Fruit fly (Drosophila melanogaster) whole organism, pupa: Measurements from ENCODE around the gene Cap-D2.

ENCODE experiments used
- CG10348 ChIP-seq: fragments of 200-800 bp; sonication (Bioruptor generic); IDR thresholded peaks from 2 replicates; pipeline ENCODE4 v1.3.6; 2022; ENCODE audit warnings: missing biosample characterization, missing genetic modification characterization
- CG12605 ChIP-seq: fragments of 200-800 bp; sonication (Bioruptor generic); IDR thresholded peaks from 2 replicates; pipeline ENCODE4 v1.3.6; 2022; ENCODE audit warnings: missing biosample characterization, missing genetic modification characterization
- CG14655 ChIP-seq: fragments of 200-800 bp; sonication (Bioruptor generic); optimal IDR thresholded peaks from 3 replicates; lab custom pipeline; 2017; ENCODE audit warnings: mild to moderate bottlenecking, missing biosample characterization, missing genetic modification reagents, missing genetic modification characterization
- CG17806 ChIP-seq: fragments of 200-800 bp; sonication (Bioruptor generic); optimal IDR thresholded peaks from 2 replicates; lab custom pipeline; 2018; ENCODE audit warnings: missing biosample characterization, mild to moderate bottlenecking, missing genetic modification characterization, moderate library complexity
- CG34367 ChIP-seq: fragments of 200-800 bp; sonication (Bioruptor generic); optimal IDR thresholded peaks from 2 replicates; lab custom pipeline; 2018; ENCODE audit warnings: missing biosample characterization, mild to moderate bottlenecking, missing genetic modification characterization
- CG8159 ChIP-seq: fragments of 200-800 bp; sonication (Bioruptor generic); optimal IDR thresholded peaks from 3 replicates; lab custom pipeline; 2018; ENCODE audit warnings: missing biosample characterization, mild to moderate bottlenecking, missing genetic modification characterization, moderate library complexity
- EcR ChIP-seq: fragments of 200-800 bp; sonication (Bioruptor generic); optimal IDR thresholded peaks from 3 replicates; lab custom pipeline; 2019; ENCODE audit warnings: missing biosample characterization, missing genetic modification characterization, mild to moderate bottlenecking, moderate library complexity, missing genetic modification reagents
- Ets98B ChIP-seq: fragments of 200-800 bp; sonication (Bioruptor generic); IDR thresholded peaks from 2 replicates; pipeline ENCODE4 v1.3.6; 2022; ENCODE audit warnings: missing biosample characterization, missing genetic modification characterization
- Pif1B ChIP-seq: fragments of 200-800 bp; sonication (Bioruptor generic); optimal IDR thresholded peaks from 3 replicates; lab custom pipeline; 2016; ENCODE audit warnings: missing biosample characterization, missing genetic modification characterization
- Snoo ChIP-seq: fragments of 200-800 bp; sonication (Bioruptor generic); optimal IDR thresholded peaks from 3 replicates; lab custom pipeline; 2017; ENCODE audit warnings: missing biosample characterization, mild to moderate bottlenecking, missing genetic modification characterization, inconsistent platforms
- gl ChIP-seq: fragments of 200-800 bp; sonication (Bioruptor generic); optimal IDR thresholded peaks from 2 replicates; lab custom pipeline; 2018; ENCODE audit warnings: missing biosample characterization, mild to moderate bottlenecking, missing genetic modification characterization
- rn ChIP-seq: fragments of 200-800 bp; sonication (Bioruptor generic); IDR thresholded peaks from 2 replicates; pipeline ENCODE4 v1.3.6; 2022; ENCODE audit warnings: missing biosample characterization, missing genetic modification characterization

dm6 chr3R:29723048-29723656, 47.7 kb downstream of the Cap-D2 start, which contains the start of gene Pcd:
- no peak for TF ChIP-seq gl (tag; lab: Kevin White, UChicago)
- no peak for TF ChIP-seq rn (GFP tag; lab: Robert Waterston, UW)
- no peak for TF ChIP-seq Pif1B (GFP tag; lab: Kevin White, UChicago)
- no peak for TF ChIP-seq Snoo (tag; lab: Kevin White, UChicago)
- TF ChIP-seq EcR (GFP tag; lab: Kevin White, UChicago) = peak; percentile 24
- TF ChIP-seq CG34367 (tag; lab: Kevin White, UChicago) = no peak
- no peak for TF ChIP-seq CG8159 (tag; lab: Kevin White, UChicago)
- TF ChIP-seq CG12605 (GFP tag; lab: Robert Waterston, UW) = peak; percentile 62; the same call in 1 of the 2 replicates
- TF ChIP-seq CG14655 (GFP tag; lab: Kevin White, UChicago) = no peak
- TF ChIP-seq Ets98B (GFP tag; lab: Robert Waterston, UW) = peak; percentile 34; the same call in 1 of the 2 replicates
- no peak for TF ChIP-seq CG10348 (GFP tag; lab: Robert Waterston, UW)
- no peak for TF ChIP-seq CG17806 (tag; lab: Kevin White, UChicago)
